Worm (Caenorhabditis elegans) whole organism, L1 larva: ENCODE measurements around the gene tex-2.
"Not testable (repeated sequence)": the region's sequence is repeated elsewhere in the genome, so short reads cannot be mapped to it uniquely, and the experiment has no call there.

Source experiments
- C04F5.9 ChIP-seq: sonication (generic microtip); optimal IDR thresholded peaks from 2 replicates; lab custom pipeline; 2016; ENCODE audit warnings: missing genetic modification characterization, missing compliant biosample characterization
- C16A3.4 ChIP-seq: fragments of 150-350 bp; optimal IDR thresholded peaks from 2 replicates; lab custom pipeline; 2014; ENCODE audit warnings: missing biosample characterization, missing genetic modification characterization
- C34B4.2 ChIP-seq: sonication (generic microtip); optimal IDR thresholded peaks from 2 replicates; lab custom pipeline; 2017; ENCODE audit warnings: mild to moderate bottlenecking, missing genetic modification characterization, missing compliant biosample characterization
- F16B12.6 ChIP-seq: fragments of 150-350 bp; optimal IDR thresholded peaks from 2 replicates; lab custom pipeline; 2014; ENCODE audit warnings: missing biosample characterization, missing genetic modification characterization
- Y116A8C.19 ChIP-seq: sonication (generic microtip); optimal IDR thresholded peaks from 2 replicates; lab custom pipeline; 2016; ENCODE audit warnings: missing compliant biosample characterization, missing genetic modification characterization, borderline replicate concordance
- aly-2 ChIP-seq: fragments of 150-350 bp; optimal IDR thresholded peaks from 2 replicates; lab custom pipeline; 2014; ENCODE audit warnings: missing biosample characterization, missing genetic modification characterization
- ama-1 ChIP-seq: fragments of 150-350 bp; optimal IDR thresholded peaks from 2 replicates; lab custom pipeline; 2014
- blmp-1 ChIP-seq: fragments of 150-350 bp; optimal IDR thresholded peaks from 2 replicates; lab custom pipeline; 2014; ENCODE audit warnings: missing biosample characterization, missing genetic modification characterization
- ceh-8 ChIP-seq: fragments of 200-800 bp; sonication (Bioruptor generic); optimal IDR thresholded peaks from 2 replicates; lab custom pipeline; 2018; ENCODE audit warnings: mild to moderate bottlenecking, missing genetic modification characterization, moderate library complexity, missing compliant biosample characterization
- ceh-82 ChIP-seq, 3 experiments: fragments of 150-350 bp in 1 of 3; sonication (generic microtip) in 2 of 3; optimal IDR thresholded peaks; 2 replicates each; lab custom pipeline; 2014 to 2017; ENCODE audit warnings: missing biosample characterization in 3 of 3, missing genetic modification characterization in 3 of 3
- ceh-90 ChIP-seq: sonication (generic microtip); optimal IDR thresholded peaks from 2 replicates; lab custom pipeline; 2016; ENCODE audit warnings: missing genetic modification characterization, missing compliant biosample characterization
- ces-1 ChIP-seq: fragments of 150-350 bp; optimal IDR thresholded peaks from 2 replicates; lab custom pipeline; 2014; ENCODE audit warnings: missing biosample characterization, missing genetic modification reagents, missing genetic modification characterization
- efl-1 ChIP-seq, 4 experiments: fragments of 150-350 bp; optimal IDR thresholded peaks in 3 of 4; peaks in 1 of 4; 1 replicate in 1 of 4; 2 replicates in 3 of 4; lab custom pipeline; 2014; ENCODE audit warnings: missing biosample characterization in 2 of 4, missing genetic modification characterization in 2 of 4, missing genetic modification reagents in 2 of 4
- egl-13 ChIP-seq: sonication (generic microtip); optimal IDR thresholded peaks from 2 replicates; lab custom pipeline; 2016; ENCODE audit warnings: missing genotype, missing genetic modification reagents, missing genetic modification characterization, missing compliant biosample characterization
- elt-2 ChIP-seq: sonication (generic microtip); optimal IDR thresholded peaks from 2 replicates; lab custom pipeline; 2016; ENCODE audit warnings: missing genetic modification characterization, mild to moderate bottlenecking, inconsistent platforms, missing compliant biosample characterization, missing genetic modification reagents
- elt-3 ChIP-seq, 6 experiments: fragments of 150-350 bp in 1 of 6; sonication (generic microtip); optimal IDR thresholded peaks; 2 replicates each; lab custom pipeline; 2017 to 2018; ENCODE audit warnings: missing biosample characterization in 6 of 6, missing genetic modification characterization in 6 of 6, inconsistent platforms in 1 of 6
- fkh-8 ChIP-seq: sonication (generic microtip); optimal IDR thresholded peaks from 2 replicates; lab custom pipeline; 2016; ENCODE audit warnings: mild to moderate bottlenecking, missing genetic modification characterization, missing compliant biosample characterization
- grh-1 ChIP-seq: fragments of 200-800 bp; sonication (Bioruptor generic); IDR thresholded peaks from 2 replicates; pipeline ENCODE4 v1.3.6; 2022; ENCODE audit warnings: missing genetic modification reagents, missing genetic modification characterization, missing compliant biosample characterization
- irx-1 ChIP-seq: sonication (generic microtip); optimal IDR thresholded peaks from 2 replicates; lab custom pipeline; 2016; ENCODE audit warnings: missing genetic modification characterization, missing compliant biosample characterization
- isw-1 ChIP-seq: fragments of 200-800 bp; sonication (Bioruptor generic); IDR thresholded peaks from 2 replicates; pipeline ENCODE4 v1.3.6; 2022; ENCODE audit warnings: missing genetic modification characterization, missing compliant biosample characterization
- lin-13 ChIP-seq: fragments of 150-350 bp; optimal IDR thresholded peaks from 2 replicates; lab custom pipeline; 2014; ENCODE audit warnings: missing biosample characterization, missing genetic modification reagents, missing genetic modification characterization
- lin-14 ChIP-seq: fragments of 200-800 bp; sonication (Bioruptor generic); optimal IDR thresholded peaks from 2 replicates; lab custom pipeline; 2018; ENCODE audit warnings: mild to moderate bottlenecking, missing genetic modification characterization, moderate library complexity, missing compliant biosample characterization
- lin-15B ChIP-seq: fragments of 150-350 bp; sonication (generic microtip); optimal IDR thresholded peaks from 3 replicates; lab custom pipeline; 2014; ENCODE audit warnings: missing biosample characterization, missing genetic modification characterization
- lin-35 ChIP-seq, 2 experiments: fragments of 150-350 bp; optimal IDR thresholded peaks; 2 replicates each; lab custom pipeline; 2014; ENCODE audit warnings: missing biosample characterization in 2 of 2, missing genetic modification characterization in 2 of 2, missing genetic modification reagents in 2 of 2
- lsy-2 ChIP-seq, 2 experiments: fragments of 150-350 bp; optimal IDR thresholded peaks; 2 replicates each; lab custom pipeline; 2014; ENCODE audit warnings: missing biosample characterization in 2 of 2, missing genetic modification characterization in 2 of 2
- mep-1 ChIP-seq: fragments of 150-350 bp; optimal IDR thresholded peaks from 2 replicates; lab custom pipeline; 2014; ENCODE audit warnings: missing biosample characterization, missing genetic modification characterization
- nhr-19 ChIP-seq: fragments of 200-800 bp; sonication (Bioruptor generic); conservative IDR thresholded peaks from 2 replicates; pipeline ENCODE4 v1.3.6; 2022; ENCODE audit warnings: missing genetic modification characterization, missing compliant biosample characterization
- nhr-20 ChIP-seq: sonication (generic microtip); optimal IDR thresholded peaks from 2 replicates; lab custom pipeline; 2016; ENCODE audit warnings: mild to moderate bottlenecking, missing genetic modification characterization, missing compliant biosample characterization
- nhr-237 ChIP-seq: fragments of 150-350 bp; optimal IDR thresholded peaks from 2 replicates; lab custom pipeline; 2014; ENCODE audit warnings: missing biosample characterization, missing genetic modification characterization
- nhr-71 ChIP-seq: sonication (generic microtip); optimal IDR thresholded peaks from 2 replicates; lab custom pipeline; 2016; ENCODE audit warnings: mild to moderate bottlenecking, missing genetic modification characterization, moderate library complexity, missing compliant biosample characterization
- nhr-77 ChIP-seq: fragments of 150-350 bp; optimal IDR thresholded peaks from 2 replicates; lab custom pipeline; 2014; ENCODE audit warnings: missing biosample characterization, missing genetic modification characterization
- nhr-85 ChIP-seq: sonication (generic microtip); peaks from one replicate; lab custom pipeline; 2016; ENCODE audit warnings: missing genetic modification characterization, inconsistent platforms, missing compliant biosample characterization
- pax-3 ChIP-seq: fragments of 200-800 bp; sonication (Bioruptor generic); optimal IDR thresholded peaks from 2 replicates; lab custom pipeline; 2018; ENCODE audit warnings: mild to moderate bottlenecking, missing genetic modification characterization, moderate library complexity, missing compliant biosample characterization
- pqm-1 ChIP-seq: sonication (generic microtip); optimal IDR thresholded peaks from 3 replicates; lab custom pipeline; 2017; ENCODE audit warnings: missing biosample characterization, missing genetic modification characterization
- rnt-1 ChIP-seq: sonication (generic microtip); optimal IDR thresholded peaks from 2 replicates; lab custom pipeline; 2016; ENCODE audit warnings: mild to moderate bottlenecking, missing genetic modification characterization, moderate library complexity, missing compliant biosample characterization
- skn-1 ChIP-seq: fragments of 150-350 bp; optimal IDR thresholded peaks from 2 replicates; lab custom pipeline; 2014; ENCODE audit warnings: missing biosample characterization, missing genetic modification characterization
- snu-23 ChIP-seq: sonication (generic microtip); optimal IDR thresholded peaks from 2 replicates; lab custom pipeline; 2016; ENCODE audit warnings: missing genetic modification characterization, missing compliant biosample characterization
- sox-4 ChIP-seq: sonication (generic microtip); optimal IDR thresholded peaks from 2 replicates; lab custom pipeline; 2016; ENCODE audit warnings: missing genetic modification characterization, missing compliant biosample characterization
- tlp-1 ChIP-seq: fragments of 150-350 bp; optimal IDR thresholded peaks from 2 replicates; lab custom pipeline; 2014; ENCODE audit warnings: missing biosample characterization, missing genetic modification characterization
- unc-130 ChIP-seq: fragments of 150-350 bp; optimal IDR thresholded peaks from 2 replicates; lab custom pipeline; 2017; ENCODE audit warnings: missing biosample characterization, missing genetic modification characterization, inconsistent platforms
- vab-15 ChIP-seq: sonication (generic microtip); optimal IDR thresholded peaks from 2 replicates; lab custom pipeline; 2017; ENCODE audit warnings: missing genotype, mild to moderate bottlenecking, missing genetic modification characterization, missing compliant biosample characterization
- zag-1 ChIP-seq: fragments of 150-350 bp; optimal IDR thresholded peaks from 2 replicates; lab custom pipeline; 2014; ENCODE audit warnings: missing biosample characterization, missing genetic modification characterization
- ztf-11 ChIP-seq, 2 experiments: sonication (generic microtip); optimal IDR thresholded peaks; 2 replicates each; lab custom pipeline; 2016 to 2017; ENCODE audit warnings: missing genetic modification characterization in 2 of 2, missing biosample characterization in 1 of 2, missing compliant biosample characterization in 1 of 2

Gene tex-2

ce11 chrII:5884252-5884651 is 10.8 kb upstream of the tex-2 start, which contains the start of gene rfip-1:
rfip-1 (plus strand) TSS chrII:5884552.
- TF ChIP-seq zag-1 (no peak), ama-1 (lab: Kevin White, UChicago) (no peak)

DNA sequence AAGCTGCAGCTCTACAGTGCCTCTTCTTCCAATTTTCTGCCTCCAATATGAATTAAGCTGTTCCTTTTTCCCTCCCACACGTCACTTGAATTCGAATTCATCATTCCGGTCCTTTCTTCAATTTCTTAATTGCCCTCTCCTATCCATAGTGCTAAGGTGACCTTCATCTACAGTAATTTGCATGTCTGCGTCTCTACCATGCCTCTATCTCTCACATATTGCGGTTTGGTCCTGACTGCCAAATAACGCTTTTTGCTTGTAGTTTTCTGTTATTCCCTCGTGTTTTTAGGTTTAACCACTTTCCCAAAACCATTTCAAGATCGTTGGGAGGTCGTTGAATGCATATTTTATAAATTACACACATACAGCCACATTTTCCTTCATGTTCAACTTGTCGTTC is 7.3 kb upstream of the tex-2 start:
- peak; percentile 19 for TF ChIP-seq vab-15 (tag; lab: Kevin White, UChicago)
- TF ChIP-seq nhr-19 (GFP tag; lab: Robert Waterston, UW) = 0 out of 2 replicates have a peak, but pooled peaks have one; percentile 5
- peak; percentile 51 for TF ChIP-seq mep-1 (tag; lab: Kevin White, UChicago)
- peak in 1 of 2 experiments; percentile 2 for TF ChIP-seq efl-1 (optimal IDR thresholded peaks at IDR 0.05; lab: Kevin White, UChicago)
- peak in 1 of 2 experiments; percentile 33 for TF ChIP-seq efl-1 (GFP tag; optimal IDR thresholded peaks at IDR 0.05 in 1 of 2; lab: Kevin White, UChicago)
- no peak for TF ChIP-seq isw-1 (GFP tag; lab: Robert Waterston, UW)
- TF ChIP-seq grh-1 (GFP tag; lab: Robert Waterston, UW) = peak; percentile 55; the same call in 1 of the 2 replicates
- peak; percentile 8 for TF ChIP-seq nhr-71 (tag; lab: Kevin White, UChicago)
- no peak for TF ChIP-seq pqm-1 (tag; lab: Kevin White, UChicago)
- peak; percentile 86 for TF ChIP-seq nhr-85 (tag; lab: Kevin White, UChicago)
- TF ChIP-seq blmp-1 (tag; lab: Kevin White, UChicago) = peak; percentile 63
- peak in 1 of 6 experiments; percentile 31 for TF ChIP-seq elt-3 (tag; optimal IDR thresholded peaks at IDR 0.05; lab: Kevin White, UChicago)
- peak; percentile 32 for TF ChIP-seq snu-23 (GFP tag; lab: Kevin White, UChicago)
- peak; percentile 21 for TF ChIP-seq rnt-1 (tag; lab: Kevin White, UChicago)
- TF ChIP-seq C34B4.2 (tag; lab: Kevin White, UChicago) = no peak
- no peak for TF ChIP-seq irx-1 (tag; lab: Kevin White, UChicago)
- TF ChIP-seq lsy-2 (tag; optimal IDR thresholded peaks at IDR 0.05; lab: Kevin White, UChicago) = peak; percentile 4 to 31
- TF ChIP-seq lin-35 (GFP tag; optimal IDR thresholded peaks at IDR 0.05; lab: Kevin White, UChicago) = peak in 1 of 2 experiments; percentile 19
- peak; percentile 63 for TF ChIP-seq lin-14 (GFP tag; lab: Kevin White, UChicago)

DNA sequence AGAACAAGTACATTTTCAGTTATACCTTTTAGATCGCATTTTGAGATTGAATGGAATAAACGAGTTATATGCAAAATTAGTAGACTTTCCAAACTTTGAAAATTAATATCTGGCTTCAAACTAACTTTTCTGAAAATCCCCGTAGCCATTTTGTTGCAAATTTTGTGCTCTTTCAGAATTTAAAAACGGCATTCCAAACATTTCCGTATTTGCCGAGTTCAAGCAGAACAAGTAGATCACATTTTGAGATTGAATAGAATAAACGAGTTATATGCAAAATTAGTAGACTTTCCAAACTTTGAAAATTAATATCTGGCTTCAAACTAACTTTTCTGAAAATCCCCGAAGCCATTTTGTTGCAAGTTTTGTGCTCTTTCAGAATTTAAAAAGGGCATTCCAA is 3.1 kb upstream of the tex-2 start, which contains the start of gene F55C12.2:
Gene F55C12.2 (plus strand): TSS at position 301 of the 400 bp plus-strand sequence.
- TF ChIP-seq F16B12.6 (tag; lab: Kevin White, UChicago); ceh-90; blmp-1 (tag; lab: Kevin White, UChicago): not testable (repeated sequence)

ce11 chrII:5876053-5876452 is 2.6 kb upstream of the tex-2 start, which contains the start of gene F55C12.6:
F55C12.6 (minus strand) TSS chrII:5876153.
- TF ChIP-seq sox-4 (no peak), tlp-1 (tag; lab: Kevin White, UChicago) (no peak), C04F5.9 (tag; lab: Kevin White, UChicago) (no peak), Y116A8C.19 (tag; lab: Kevin White, UChicago) (no peak), ztf-11 (tag; optimal IDR thresholded peaks at IDR 0.05; lab: Kevin White, UChicago) (no peak), vab-15 (tag; lab: Kevin White, UChicago) (no peak), elt-2 (tag; lab: Kevin White, UChicago) (no peak), nhr-71 (tag; lab: Kevin White, UChicago) (no peak), nhr-77 (tag; lab: Kevin White, UChicago) (no peak), nhr-237 (no peak)

DNA sequence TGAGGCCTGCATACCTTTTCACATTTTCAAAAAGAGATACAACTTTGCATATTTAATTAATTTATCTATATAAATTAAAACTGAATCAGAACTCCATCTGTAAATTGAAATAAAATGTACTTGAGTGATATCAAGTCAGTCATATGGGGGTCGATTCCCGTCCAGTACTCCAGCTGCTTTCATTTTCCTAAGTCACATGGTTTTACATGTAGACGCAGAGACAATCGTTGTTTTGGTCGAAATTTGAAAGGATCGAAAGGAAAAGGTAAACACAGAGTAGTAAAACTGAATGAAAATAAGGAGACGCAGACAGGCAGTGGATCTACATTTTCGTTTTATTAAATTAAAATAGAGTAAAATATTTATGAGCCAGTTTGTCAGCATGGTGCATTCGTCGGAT is 716 bp upstream of the tex-2 start:
- TF ChIP-seq egl-13 (no peak), nhr-20 (tag; lab: Kevin White, UChicago) (peak; percentile 77), skn-1 (tag; lab: Kevin White, UChicago) (no peak), unc-130 (tag; lab: Kevin White, UChicago) (peak; percentile 43), ceh-90 (no peak), lin-15B (tag; lab: Kevin White, UChicago) (no peak), aly-2 (no peak), vab-15 (tag; lab: Kevin White, UChicago) (no peak), ceh-82 (tag; optimal IDR thresholded peaks at IDR 0.05; lab: Kevin White, UChicago) (no peak), irx-1 (tag; lab: Kevin White, UChicago) (peak; percentile 16), fkh-8 (tag; lab: Kevin White, UChicago) (peak; percentile 23), rnt-1 (tag; lab: Kevin White, UChicago) (peak; percentile 40), mep-1 (tag; lab: Kevin White, UChicago) (peak; percentile 82), nhr-19 (GFP tag; lab: Robert Waterston, UW) (peak; percentile 47; the same call in 1 of the 2 replicates), ceh-8 (GFP tag; lab: Kevin White, UChicago) (peak; percentile 43), pax-3 (no peak), lin-14 (GFP tag; lab: Kevin White, UChicago) (peak; percentile 79), lin-13 (GFP tag; lab: Kevin White, UChicago) (peak; percentile 1), sox-4 (no peak), snu-23 (GFP tag; lab: Kevin White, UChicago) (peak; percentile 70), F16B12.6 (tag; lab: Kevin White, UChicago) (no peak), C16A3.4 (tag; lab: Kevin White, UChicago) (peak; percentile 58), ces-1 (GFP tag; lab: Kevin White, UChicago) (no peak)
